Fruit fly (Drosophila melanogaster) whole organism, embryonic: Measurements from ENCODE around the gene CG13609.

Source experiments
- Abd-B ChIP-seq: fragments of 200-800 bp; sonication (Bioruptor generic); optimal IDR thresholded peaks from 2 replicates; lab custom pipeline; 2018; ENCODE audit warnings: missing biosample characterization, mild to moderate bottlenecking, missing genetic modification characterization, moderate library complexity
- Aef1 ChIP-seq: fragments of 200-800 bp; sonication (Bioruptor generic); IDR thresholded peaks from 3 replicates; pipeline ENCODE4 v1.3.6; 2022; ENCODE audit warnings: missing biosample characterization, missing genetic modification characterization
- Atf-2 ChIP-seq: fragments of 200-800 bp; sonication (Bioruptor generic); optimal IDR thresholded peaks from 2 replicates; lab custom pipeline; 2016; ENCODE audit warnings: missing biosample characterization, missing genetic modification characterization
- Atf6 ChIP-seq: fragments of 200-800 bp; sonication (Bioruptor generic); IDR thresholded peaks from 2 replicates; pipeline ENCODE4 v1.3.6; 2022; ENCODE audit warnings: missing biosample characterization, missing genetic modification characterization
- BEAF-32 ChIP-seq: fragments of 200-800 bp; sonication (Bioruptor generic); optimal IDR thresholded peaks from 3 replicates; lab custom pipeline; 2017; ENCODE audit warnings: missing biosample characterization, missing genetic modification characterization, mild to moderate bottlenecking, moderate library complexity, missing genetic modification reagents
- CG10267 ChIP-seq: fragments of 200-800 bp; sonication (Bioruptor generic); optimal IDR thresholded peaks from 2 replicates; lab custom pipeline; 2018; ENCODE audit warnings: missing biosample characterization, mild to moderate bottlenecking, missing genetic modification characterization, moderate library complexity
- CG10654 ChIP-seq: fragments of 200-800 bp; sonication (Bioruptor generic); optimal IDR thresholded peaks from 2 replicates; lab custom pipeline; 2016; ENCODE audit warnings: missing biosample characterization, missing genetic modification characterization
- CG12155 ChIP-seq: fragments of 200-800 bp; sonication (Bioruptor generic); optimal IDR thresholded peaks from 3 replicates; lab custom pipeline; 2016; ENCODE audit warnings: missing biosample characterization, missing genetic modification characterization
- CG12391 ChIP-seq: fragments of 200-800 bp; sonication (Bioruptor generic); optimal IDR thresholded peaks from 3 replicates; lab custom pipeline; 2018; ENCODE audit warnings: missing biosample characterization, mild to moderate bottlenecking, missing genetic modification characterization, moderate library complexity
- CG14965 ChIP-seq: fragments of 200-800 bp; sonication (Bioruptor generic); optimal IDR thresholded peaks from 2 replicates; lab custom pipeline; 2016; ENCODE audit warnings: missing biosample characterization, missing genetic modification characterization, borderline replicate concordance
- CG15011 ChIP-seq: fragments of 200-800 bp; sonication (Bioruptor generic); optimal IDR thresholded peaks from 3 replicates; lab custom pipeline; 2018; ENCODE audit warnings: missing biosample characterization, mild to moderate bottlenecking, missing genetic modification characterization
- CG17385 ChIP-seq: fragments of 200-800 bp; sonication (Bioruptor generic); optimal IDR thresholded peaks from 3 replicates; lab custom pipeline; 2018; ENCODE audit warnings: missing biosample characterization, mild to moderate bottlenecking, missing genetic modification characterization
- CG18476 ChIP-seq: fragments of 200-800 bp; sonication (Bioruptor generic); optimal IDR thresholded peaks from 2 replicates; lab custom pipeline; 2016; ENCODE audit warnings: missing biosample characterization, mild to moderate bottlenecking, missing genetic modification characterization
- CG2202 ChIP-seq: fragments of 200-800 bp; sonication (Bioruptor generic); optimal IDR thresholded peaks from 2 replicates; lab custom pipeline; 2018; ENCODE audit warnings: missing biosample characterization, mild to moderate bottlenecking, missing genetic modification characterization
- CG30431 ChIP-seq: fragments of 200-800 bp; sonication (Bioruptor generic); optimal IDR thresholded peaks from 2 replicates; lab custom pipeline; 2017; ENCODE audit warnings: missing biosample characterization, missing genetic modification characterization
- CG43689 ChIP-seq: fragments of 200-800 bp; sonication (Bioruptor generic); IDR thresholded peaks from 2 replicates; pipeline ENCODE4 v1.3.6; 2022; ENCODE audit warnings: missing biosample characterization, missing genetic modification characterization
- CG4404 ChIP-seq: fragments of 200-800 bp; sonication (Bioruptor generic); IDR thresholded peaks from 2 replicates; pipeline ENCODE4 v1.3.6; 2022; ENCODE audit warnings: missing biosample characterization, missing genetic modification characterization
- CG7786 ChIP-seq: fragments of 200-800 bp; sonication (Bioruptor generic); optimal IDR thresholded peaks from 2 replicates; lab custom pipeline; 2016; ENCODE audit warnings: missing biosample characterization, missing genetic modification characterization
- CG7839 ChIP-seq: fragments of 200-800 bp; sonication (Bioruptor generic); optimal IDR thresholded peaks from 3 replicates; lab custom pipeline; 2018; ENCODE audit warnings: missing biosample characterization, mild to moderate bottlenecking, missing genetic modification characterization, moderate library complexity
- CG8478 ChIP-seq: fragments of >200 bp; optimal IDR thresholded peaks from 2 replicates; lab custom pipeline; 2018
- CG9215 ChIP-seq: fragments of 200-800 bp; sonication (Bioruptor generic); IDR thresholded peaks from 2 replicates; pipeline ENCODE4 v1.3.6; 2022; ENCODE audit warnings: missing biosample characterization, missing genetic modification characterization
- Dad ChIP-seq: fragments of 200-800 bp; sonication (Bioruptor generic); optimal IDR thresholded peaks from 3 replicates; lab custom pipeline; 2016; ENCODE audit warnings: missing biosample characterization, missing genetic modification characterization
- Dbx ChIP-seq: fragments of 200-800 bp; sonication (Bioruptor generic); IDR thresholded peaks from 3 replicates; pipeline ENCODE4 v1.3.6; 2022; ENCODE audit warnings: missing biosample characterization, missing genetic modification characterization
- Hr51 ChIP-seq, 2 experiments: fragments of 200-800 bp; sonication (Bioruptor generic); optimal IDR thresholded peaks; 2 replicates in 1 of 2; 3 replicates in 1 of 2; lab custom pipeline; 2016 to 2018; ENCODE audit warnings: missing biosample characterization in 2 of 2, missing genetic modification characterization in 2 of 2, mild to moderate bottlenecking in 1 of 2, moderate library complexity in 1 of 2
- Kr ChIP-seq: fragments of 200-800 bp; sonication (Bioruptor generic); optimal IDR thresholded peaks from 2 replicates; lab custom pipeline; 2017; ENCODE audit warnings: missing biosample characterization, mild to moderate bottlenecking, missing genetic modification characterization
- Max ChIP-seq: fragments of 200-800 bp; sonication (Bioruptor generic); optimal IDR thresholded peaks from 2 replicates; lab custom pipeline; 2016; ENCODE audit warnings: missing biosample characterization, mild to moderate bottlenecking, missing genetic modification characterization
- NC2α ChIP-seq: fragments of 200-800 bp; sonication (Bioruptor generic); optimal IDR thresholded peaks from 2 replicates; lab custom pipeline; 2016; ENCODE audit warnings: missing biosample characterization, missing genetic modification characterization
- Nf-YC ChIP-seq: fragments of 200-800 bp; optimal IDR thresholded peaks from 3 replicates; lab custom pipeline; 2019; ENCODE audit warnings: missing biosample characterization, mild to moderate bottlenecking, missing genetic modification characterization, moderate library complexity
- Optix ChIP-seq: fragments of 200-800 bp; sonication (Bioruptor generic); IDR thresholded peaks from 3 replicates; pipeline ENCODE4 v1.3.6; 2022; ENCODE audit warnings: missing biosample characterization, missing genetic modification characterization
- Sry-β ChIP-seq: fragments of 200-800 bp; sonication (Bioruptor generic); optimal IDR thresholded peaks from 2 replicates; lab custom pipeline; 2018; ENCODE audit warnings: missing biosample characterization, mild to moderate bottlenecking, missing genetic modification characterization, moderate library complexity
- abd-A ChIP-seq: fragments of 200-800 bp; sonication (Bioruptor generic); optimal IDR thresholded peaks from 3 replicates; lab custom pipeline; 2019; ENCODE audit warnings: missing biosample characterization, mild to moderate bottlenecking, missing genetic modification characterization, moderate library complexity
- caup ChIP-seq: fragments of 200-800 bp; sonication (Bioruptor generic); optimal IDR thresholded peaks from 3 replicates; lab custom pipeline; 2017; ENCODE audit warnings: missing biosample characterization, mild to moderate bottlenecking, missing genetic modification characterization, moderate library complexity; ENCODE audit not compliant: severe bottlenecking
- chn ChIP-seq: fragments of 200-800 bp; sonication (Bioruptor generic); optimal IDR thresholded peaks from 2 replicates; lab custom pipeline; 2016; ENCODE audit warnings: missing biosample characterization, missing genetic modification characterization
- gfzf ChIP-seq: fragments of 200-800 bp; sonication (Bioruptor generic); optimal IDR thresholded peaks from 2 replicates; lab custom pipeline; 2016; ENCODE audit warnings: missing biosample characterization, mild to moderate bottlenecking, missing genetic modification characterization, moderate library complexity
- ham ChIP-seq: fragments of 200-800 bp; sonication (Bioruptor generic); IDR thresholded peaks from 2 replicates; pipeline ENCODE4 v1.3.6; 2022; ENCODE audit warnings: missing biosample characterization, missing genetic modification characterization
- hkb ChIP-seq, 2 experiments: fragments of 200-800 bp in 1 of 2; fragments of >200 bp in 1 of 2; sonication (Bioruptor generic) in 1 of 2; IDR thresholded peaks in 1 of 2; optimal IDR thresholded peaks in 1 of 2; 2 replicates each; pipeline versions ENCODE4 v1.3.6 to Lab custom; 2017 to 2022; ENCODE audit warnings: missing biosample characterization in 1 of 2, missing genetic modification characterization in 1 of 2
- ind ChIP-seq: fragments of 200-800 bp; sonication (Bioruptor generic); optimal IDR thresholded peaks from 3 replicates; lab custom pipeline; 2016; ENCODE audit warnings: missing biosample characterization, missing genetic modification characterization
- lmd ChIP-seq: fragments of 200-800 bp; sonication (Bioruptor generic); IDR thresholded peaks from 2 replicates; pipeline ENCODE4 v1.3.6; 2022; ENCODE audit warnings: missing biosample characterization, missing genetic modification characterization
- lov ChIP-seq, 2 experiments: fragments of 200-800 bp in 1 of 2; fragments of >200 bp in 1 of 2; sonication (Bioruptor generic) in 1 of 2; IDR thresholded peaks in 1 of 2; optimal IDR thresholded peaks in 1 of 2; 2 replicates in 1 of 2; 3 replicates in 1 of 2; pipeline versions ENCODE4 v1.3.6 to Lab custom; 2017 to 2022; ENCODE audit warnings: missing biosample characterization in 1 of 2, missing genetic modification characterization in 1 of 2
- p53 ChIP-seq: fragments of 200-800 bp; sonication (Bioruptor generic); optimal IDR thresholded peaks from 2 replicates; lab custom pipeline; 2016; ENCODE audit warnings: missing biosample characterization, missing genetic modification characterization
- salm ChIP-seq: fragments of 200-800 bp; sonication (Bioruptor generic); optimal IDR thresholded peaks from 2 replicates; lab custom pipeline; 2018; ENCODE audit warnings: missing biosample characterization, mild to moderate bottlenecking, missing genetic modification characterization
- seq ChIP-seq: fragments of 200-800 bp; sonication (Bioruptor generic); IDR thresholded peaks from 2 replicates; pipeline ENCODE4 v1.3.6; 2022; ENCODE audit warnings: missing biosample characterization, missing genetic modification characterization
- shn ChIP-seq: fragments of 200-800 bp; sonication (Bioruptor generic); optimal IDR thresholded peaks from 3 replicates; lab custom pipeline; 2016; ENCODE audit warnings: missing biosample characterization, missing genetic modification characterization
- sug ChIP-seq: fragments of 200-800 bp; optimal IDR thresholded peaks from 2 replicates; lab custom pipeline; 2019; ENCODE audit warnings: missing biosample characterization, mild to moderate bottlenecking, missing genetic modification characterization, moderate library complexity
- tll ChIP-seq, 2 experiments: fragments of 200-800 bp in 1 of 2; fragments of >200 bp in 1 of 2; sonication (Bioruptor generic) in 1 of 2; optimal IDR thresholded peaks; 2 replicates each; lab custom pipeline; 2017 to 2019; ENCODE audit warnings: missing biosample characterization in 2 of 2, missing genetic modification characterization in 2 of 2, mild to moderate bottlenecking in 1 of 2, moderate library complexity in 1 of 2
- usp ChIP-seq: fragments of >200 bp; optimal IDR thresholded peaks from 2 replicates; lab custom pipeline; 2017; ENCODE audit warnings: missing biosample characterization, missing genetic modification characterization
- zfh2 ChIP-seq: fragments of 200-800 bp; sonication (Bioruptor generic); optimal IDR thresholded peaks from 2 replicates; lab custom pipeline; 2016; ENCODE audit warnings: missing biosample characterization, missing genetic modification characterization

CG13609 gene

DNA sequence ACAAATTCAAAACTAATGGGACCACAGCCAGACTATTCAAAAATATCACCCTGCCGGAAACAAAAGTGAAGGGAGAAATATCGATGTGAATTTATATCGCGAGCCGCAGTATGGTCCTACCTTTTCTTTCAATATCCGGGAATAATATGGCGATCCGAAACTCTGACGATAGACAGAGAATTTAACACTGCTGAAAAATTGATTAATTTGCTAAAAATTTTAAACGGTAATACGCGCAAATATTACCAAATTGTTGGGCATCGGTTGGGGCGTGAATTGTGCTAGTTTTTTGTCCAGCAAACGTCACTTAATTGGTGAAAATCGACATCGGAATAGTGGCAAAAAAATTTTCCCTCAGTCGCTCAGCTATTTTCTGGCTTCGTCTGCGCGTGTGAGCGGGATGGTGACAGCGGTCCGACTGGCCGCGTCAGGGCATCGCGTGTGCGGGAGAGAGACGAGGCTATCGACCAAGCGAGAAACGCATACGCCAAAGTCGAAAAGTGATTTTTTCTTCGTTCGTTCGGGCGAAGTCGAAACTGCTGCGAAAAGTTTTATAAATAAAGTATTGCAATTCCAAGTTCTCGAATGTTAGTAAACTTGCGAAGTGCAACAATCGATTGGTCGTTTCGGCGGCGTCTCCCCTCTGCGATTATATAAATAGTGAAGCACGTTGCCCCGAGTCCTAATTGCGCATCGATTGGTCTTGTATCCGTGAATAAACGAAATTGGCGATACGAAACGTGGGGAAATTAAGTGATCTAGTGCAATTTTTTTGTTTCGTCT, 3.8 kb downstream of the CG13609 start, which contains the start of gene mask (continued):
- TF ChIP-seq CG12155 (GFP tag; lab: Kevin White, UChicago) (peak; percentile 31), salm (no peak), CG4404 (GFP tag; lab: Robert Waterston, UW) (no peak), gfzf (GFP tag; lab: Kevin White, UChicago) (peak; percentile 89), CG7839 (peak; percentile 64), p53 (GFP tag; lab: Kevin White, UChicago) (peak; percentile 74), CG18476 (GFP tag; lab: Kevin White, UChicago) (no peak), CG14965 (GFP tag; lab: Kevin White, UChicago) (peak; percentile 33), Aef1 (peak; percentile 69), sug (tag; lab: Kevin White, UChicago) (peak; percentile 82), CG7786 (GFP tag; lab: Kevin White, UChicago) (peak; percentile 18), zfh2 (GFP tag; lab: Kevin White, UChicago) (peak; percentile 81), seq (GFP tag; lab: Robert Waterston, UW) (peak; percentile 75), chn (GFP tag; lab: Kevin White, UChicago) (peak; percentile 65), Dbx (GFP tag; lab: Robert Waterston, UW) (peak; percentile 81), CG12391 (tag; lab: Kevin White, UChicago) (peak; percentile 74), caup (GFP tag; lab: Kevin White, UChicago) (peak; percentile 91), CG15011 (GFP tag; lab: Kevin White, UChicago) (peak; percentile 70), Dad (peak; percentile 80), CG9215 (GFP tag; lab: Robert Waterston, UW) (0 out of 2 replicates have a peak, but pooled peaks have one; percentile 40), CG30431 (GFP tag; lab: Kevin White, UChicago) (peak; percentile 33), Sry-β (peak; percentile 35), CG8478 (lab: Kevin White, UChicago) (peak; percentile 37), Abd-B (GFP tag; lab: Kevin White, UChicago) (peak; percentile 21), CG17385 (peak; percentile 83), CG2202 (tag; lab: Kevin White, UChicago) (peak; percentile 39), abd-A (no peak), CG43689 (GFP tag; lab: Robert Waterston, UW) (peak; percentile 48; the same call in 1 of the 2 replicates), lmd (GFP tag; lab: Robert Waterston, UW) (peak; percentile 58), Hr51 (GFP tag; optimal IDR thresholded peaks at IDR 0.05; lab: Kevin White, UChicago) (peak; percentile 43 to 79), Optix (GFP tag; lab: Robert Waterston, UW) (0 out of 3 replicates have a peak, but pooled peaks have one; percentile 59), Nf-YC (tag; lab: Kevin White, UChicago) (peak; percentile 50), lov (optimal IDR thresholded peaks at IDR 0.05; lab: Kevin White, UChicago) (no peak), lov (GFP tag; IDR thresholded peaks at IDR 0.05; lab: Robert Waterston, UW) (peak; percentile 91), NC2α (peak; percentile 38), ham (GFP tag; lab: Robert Waterston, UW) (0 out of 2 replicates have a peak, but pooled peaks have one; percentile 25), CG10654 (GFP tag; lab: Kevin White, UChicago) (peak; percentile 75), Kr (peak; percentile 68), usp (GFP tag; lab: Kevin White, UChicago) (no peak), hkb (optimal IDR thresholded peaks at IDR 0.05; lab: Kevin White, UChicago) (no peak), hkb (GFP tag; IDR thresholded peaks at IDR 0.05; lab: Robert Waterston, UW) (peak; percentile 55; the same call in 1 of the 2 replicates), tll (GFP tag; optimal IDR thresholded peaks at IDR 0.05; lab: Kevin White, UChicago) (peak in 1 of 2 experiments; percentile 62), shn (GFP tag; lab: Kevin White, UChicago) (peak; percentile 81), BEAF-32 (GFP tag; lab: Kevin White, UChicago) (peak; percentile 83), Atf-2 (GFP tag; lab: Kevin White, UChicago) (peak; percentile 61), Atf6 (GFP tag; lab: Robert Waterston, UW) (no peak; the same call in 1 of the 2 replicates), Max (GFP tag; lab: Kevin White, UChicago) (peak; percentile 61), ind (GFP tag; lab: Kevin White, UChicago) (peak; percentile 65), CG10267 (tag; lab: Kevin White, UChicago) (peak; percentile 69)
